Worm (Caenorhabditis elegans): ENCODE measurements around the gene rpl-15.

Gene rpl-15

DNA sequence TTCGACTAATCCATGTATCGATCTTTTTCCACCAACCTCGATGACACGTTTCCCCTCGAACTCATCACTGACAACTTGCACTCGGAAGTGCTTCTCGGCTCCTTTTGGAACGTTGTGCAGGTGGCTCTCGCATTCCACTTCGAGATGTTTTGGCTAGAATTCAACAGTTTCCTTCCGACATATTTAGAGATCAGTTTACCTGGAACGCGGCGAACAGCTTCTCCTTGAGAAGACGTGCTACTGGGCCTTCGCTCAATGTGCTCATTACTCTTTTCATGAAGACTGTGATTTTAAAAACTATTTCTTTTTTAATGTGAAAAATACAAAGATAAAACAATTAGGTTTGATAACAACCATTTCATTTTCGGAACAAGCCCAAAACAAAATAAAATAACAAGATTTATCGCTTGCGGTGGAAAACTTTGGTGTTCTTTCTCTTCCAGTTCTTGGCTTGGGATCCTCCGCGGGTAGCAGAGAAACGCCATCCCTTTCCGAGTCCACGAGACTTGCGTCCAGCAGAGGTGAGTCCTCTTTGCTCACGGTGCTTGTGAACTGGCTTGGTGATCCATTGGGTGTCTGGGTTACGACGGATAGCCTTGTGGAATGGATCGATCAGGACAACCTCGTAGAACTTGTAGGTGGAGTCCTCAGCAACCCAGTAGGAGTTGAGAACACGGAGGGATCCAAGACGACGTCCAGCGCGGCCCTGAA lies 1.1 kb downstream of the rpl-15 start, which contains the start of gene K11H12.1:
Gene K11H12.1 (minus strand): TSS at position 284 of the 711 bp plus-strand sequence.
- TF ChIP-seq nhr-76 (tag; optimal IDR thresholded peaks at IDR 0.05), result no peak

DNA sequence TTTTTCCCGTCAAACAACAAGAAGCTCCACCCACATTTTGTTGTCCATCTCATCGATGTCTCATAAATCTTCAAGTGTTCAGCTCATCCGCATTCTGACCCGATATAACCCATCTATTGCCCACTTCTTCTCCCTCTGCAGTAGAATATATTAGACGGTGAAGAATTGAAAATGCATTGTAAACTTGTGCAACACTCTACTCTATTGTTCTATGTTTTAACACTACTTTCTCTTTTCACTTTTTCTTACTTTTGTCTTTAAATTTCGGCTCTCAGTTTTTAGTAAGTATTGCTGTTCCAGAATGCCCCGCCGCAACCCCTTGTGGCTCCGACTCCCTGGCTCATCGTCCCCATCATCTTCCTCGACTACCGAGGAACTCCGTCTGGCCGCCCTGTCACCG lies 5.0 kb downstream of the rpl-15 start, which contains the start of gene K11H12.9:
Gene K11H12.9 (plus strand): TSS at position 301 of the 400 bp plus-strand sequence.
- no peak for TF ChIP-seq ztf-11 (tag; optimal IDR thresholded peaks at IDR 0.05)
- no peak for TF ChIP-seq elt-1 (tag; optimal IDR thresholded peaks at IDR 0.05; ENCODE audit: borderline replicate concordance, insufficient read depth)
- no peak for TF ChIP-seq nhr-76 (tag; optimal IDR thresholded peaks at IDR 0.05)
- TF ChIP-seq hlh-1 (tag; optimal IDR thresholded peaks at IDR 0.05), result no peak
- no peak for TF ChIP-seq unc-62 (GFP tag; optimal IDR thresholded peaks at IDR 0.05)
- TF ChIP-seq sem-2 (GFP tag; optimal IDR thresholded peaks at IDR 0.05), result no peak
- no peak for TF ChIP-seq lin-13 (tag; optimal IDR thresholded peaks at IDR 0.05)
- TF ChIP-seq flh-1 (GFP tag; optimal IDR thresholded peaks at IDR 0.05), result no peak
- TF ChIP-seq mls-2 (tag; optimal IDR thresholded peaks at IDR 0.05), result no peak
- no peak for TF ChIP-seq mab-5 (tag; optimal IDR thresholded peaks at IDR 0.05)
- TF ChIP-seq elt-3 (tag; optimal IDR thresholded peaks at IDR 0.05), result no peak
- TF ChIP-seq ceh-39 (tag; optimal IDR thresholded peaks at IDR 0.05), result no peak
- no peak for TF ChIP-seq snpc-4 (tag; optimal IDR thresholded peaks at IDR 0.05)
- no peak for TF ChIP-seq ces-1 (GFP tag; optimal IDR thresholded peaks at IDR 0.05)
- no peak for TF ChIP-seq ceh-83 (GFP tag; optimal IDR thresholded peaks at IDR 0.05)
- no peak for TF ChIP-seq nhr-237 (tag; optimal IDR thresholded peaks at IDR 0.05)
- no peak for TF ChIP-seq zip-8 (tag; optimal IDR thresholded peaks at IDR 0.05)
- no peak for TF ChIP-seq nhr-28 (tag; optimal IDR thresholded peaks at IDR 0.05)

DNA sequence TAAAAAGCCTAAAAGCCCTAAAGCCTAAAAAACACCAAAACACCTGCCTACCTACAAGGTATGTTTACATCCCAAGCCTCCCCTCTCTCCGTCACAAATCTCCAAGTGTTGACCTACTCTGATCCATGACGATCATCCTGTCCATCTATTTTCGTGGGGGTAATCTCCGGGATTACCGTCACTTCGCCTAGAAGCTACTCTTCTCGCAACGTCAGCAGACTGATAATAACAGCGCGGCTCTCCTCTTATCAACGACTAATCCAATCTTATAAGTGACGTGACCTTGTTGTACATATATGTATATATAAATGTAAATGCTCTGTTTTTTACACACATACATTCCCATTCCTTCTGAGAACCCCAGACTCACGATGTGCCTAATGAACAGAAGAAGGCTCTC lies 6.0 kb downstream of the rpl-15 start:
- TF ChIP-seq nhr-76 (tag; optimal IDR thresholded peaks at IDR 0.05) (no peak), lin-32 (GFP tag; optimal IDR thresholded peaks at IDR 0.05) (no peak), cnd-1 (tag; optimal IDR thresholded peaks at IDR 0.05) (no peak), ham-2 (GFP tag; optimal IDR thresholded peaks at IDR 0.05) (no peak), drap-1 (GFP tag; optimal IDR thresholded peaks at IDR 0.05) (no peak), bed-3 (GFP tag; optimal IDR thresholded peaks at IDR 0.05) (no peak), elt-1 (tag; optimal IDR thresholded peaks at IDR 0.05; ENCODE audit: borderline replicate concordance, insufficient read depth) (no peak), sem-2 (GFP tag; optimal IDR thresholded peaks at IDR 0.05) (no peak), ces-1 (GFP tag; optimal IDR thresholded peaks at IDR 0.05) (no peak), snpc-4 (tag; optimal IDR thresholded peaks at IDR 0.05) (no peak), ztf-11 (tag; optimal IDR thresholded peaks at IDR 0.05) (no peak), pha-4 (tag; optimal IDR thresholded peaks at IDR 0.05) (no peak)

DNA sequence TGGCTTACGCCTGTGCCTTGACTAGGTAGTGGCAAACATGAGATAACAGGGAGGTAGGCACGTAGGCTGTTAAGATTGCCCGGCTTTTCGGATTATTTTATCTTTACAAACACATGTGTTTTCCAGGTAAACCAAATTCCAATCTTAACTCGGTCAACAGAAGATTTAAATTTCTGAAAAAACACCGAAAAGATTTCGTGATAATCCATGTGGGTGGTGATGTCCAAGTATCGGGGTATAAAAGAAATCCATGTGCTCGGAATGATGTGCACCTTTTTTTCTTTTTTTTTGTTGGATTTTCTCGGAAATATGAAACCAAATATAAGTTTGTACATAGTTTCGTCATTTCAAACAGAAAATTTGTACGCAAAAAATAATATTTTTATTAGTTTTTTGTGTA lies 10.9 kb downstream of the rpl-15 start:
- no peak for TF ChIP-seq zip-8 (tag; optimal IDR thresholded peaks at IDR 0.05)
- TF ChIP-seq bed-3 (GFP tag; optimal IDR thresholded peaks at IDR 0.05), result no peak
- no peak for TF ChIP-seq ztf-11 (tag; optimal IDR thresholded peaks at IDR 0.05)
- TF ChIP-seq cnd-1 (tag; optimal IDR thresholded peaks at IDR 0.05), result no peak
- no peak for TF ChIP-seq ces-1 (GFP tag; optimal IDR thresholded peaks at IDR 0.05)
- TF ChIP-seq sem-2 (GFP tag; optimal IDR thresholded peaks at IDR 0.05), result no peak
- TF ChIP-seq unc-39 (tag; optimal IDR thresholded peaks at IDR 0.05), result no peak
- no peak for TF ChIP-seq tbx-8 (GFP tag; optimal IDR thresholded peaks at IDR 0.05)
- TF ChIP-seq ceh-43 (GFP tag; optimal IDR thresholded peaks at IDR 0.05), result no peak
- TF ChIP-seq nhr-12 (tag; optimal IDR thresholded peaks at IDR 0.05), result no peak
- no peak for TF ChIP-seq lin-13 (tag; optimal IDR thresholded peaks at IDR 0.05)
- no peak for TF ChIP-seq unc-120 (tag; optimal IDR thresholded peaks at IDR 0.05; ENCODE audit: poor library complexity, severe bottlenecking)
- no peak for TF ChIP-seq nhr-28 (tag; optimal IDR thresholded peaks at IDR 0.05)
- TF ChIP-seq hlh-1 (tag; optimal IDR thresholded peaks at IDR 0.05), result no peak
- no peak for TF ChIP-seq lsy-2 (tag; optimal IDR thresholded peaks at IDR 0.05)
- no peak for TF ChIP-seq mep-1 (tag; optimal IDR thresholded peaks at IDR 0.05)
- TF ChIP-seq nhr-237 (tag; optimal IDR thresholded peaks at IDR 0.05), result no peak
- no peak for TF ChIP-seq lin-32 (GFP tag; optimal IDR thresholded peaks at IDR 0.05)
- TF ChIP-seq snpc-4 (tag; optimal IDR thresholded peaks at IDR 0.05), result no peak

DNA sequence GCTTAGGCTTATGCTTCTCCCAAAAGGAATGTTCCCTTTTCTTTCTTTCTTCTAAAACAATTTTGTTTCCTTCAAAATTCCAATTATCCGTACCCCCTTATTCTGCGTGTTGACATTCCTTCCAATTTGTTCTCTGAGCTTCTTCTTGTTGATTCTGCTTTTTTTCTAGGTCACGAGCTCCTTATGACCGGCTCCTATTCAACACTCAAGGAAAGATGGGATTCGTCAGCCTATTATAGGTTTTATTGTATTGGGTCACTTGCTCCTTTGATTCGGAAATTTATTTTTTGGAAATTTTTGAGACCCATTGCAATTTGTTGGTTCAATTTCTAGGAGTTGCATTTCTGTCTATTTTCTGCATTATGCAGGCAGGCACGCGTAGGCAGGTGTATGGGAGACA lies 15.2 kb downstream of the rpl-15 start:
- TF ChIP-seq ceh-39 (tag; optimal IDR thresholded peaks at IDR 0.05) (no peak), ztf-11 (tag; optimal IDR thresholded peaks at IDR 0.05) (no peak), zip-8 (tag; optimal IDR thresholded peaks at IDR 0.05) (no peak), snpc-4 (tag; optimal IDR thresholded peaks at IDR 0.05) (no peak), mab-5 (tag; optimal IDR thresholded peaks at IDR 0.05) (no peak), pha-4 (tag; optimal IDR thresholded peaks at IDR 0.05) (no peak), M03D4.4 (tag; optimal IDR thresholded peaks at IDR 0.05) (no peak), lin-32 (GFP tag; optimal IDR thresholded peaks at IDR 0.05) (no peak), blmp-1 (tag; optimal IDR thresholded peaks at IDR 0.05) (no peak), nhr-12 (tag; optimal IDR thresholded peaks at IDR 0.05) (no peak), ces-1 (GFP tag; optimal IDR thresholded peaks at IDR 0.05) (no peak), elt-3 (tag; optimal IDR thresholded peaks at IDR 0.05) (no peak)

Measured in whole organism, mixed stage, embryonic.